Worm (Caenorhabditis elegans) whole organism, L2 larva: ENCODE data around the gene sgca-1.

ENCODE experiments used
- ama-1 ChIP-seq: fragments of 150-350 bp; optimal IDR thresholded peaks from 2 replicates; lab custom pipeline; 2018; ENCODE audit warnings: inconsistent platforms
- blmp-1 ChIP-seq: sonication (generic microtip); optimal IDR thresholded peaks from 2 replicates; lab custom pipeline; 2017; ENCODE audit warnings: missing genetic modification characterization, mild to moderate bottlenecking, missing compliant biosample characterization, antibody characterized with exemption, moderate library complexity; ENCODE audit not compliant: insufficient read depth
- egl-27 ChIP-seq: sonication (generic microtip); optimal IDR thresholded peaks from 3 replicates; lab custom pipeline; 2017; ENCODE audit warnings: missing biosample characterization, missing genetic modification reagents, missing genetic modification characterization
- elt-3 ChIP-seq: sonication (generic microtip); optimal IDR thresholded peaks from 2 replicates; lab custom pipeline; 2017; ENCODE audit warnings: missing biosample characterization, missing genetic modification characterization
- fos-1 ChIP-seq: fragments of 150-350 bp; optimal IDR thresholded peaks from 2 replicates; lab custom pipeline; 2014; ENCODE audit warnings: missing biosample characterization, missing genetic modification characterization
- lin-13 ChIP-seq: fragments of 150-350 bp; optimal IDR thresholded peaks from 2 replicates; lab custom pipeline; 2014; ENCODE audit warnings: missing biosample characterization, missing genetic modification reagents, missing genetic modification characterization
- nhr-12 ChIP-seq: fragments of 150-350 bp; optimal IDR thresholded peaks from 2 replicates; lab custom pipeline; 2014; ENCODE audit warnings: missing biosample characterization, missing genetic modification characterization
- nhr-77 ChIP-seq: fragments of 150-350 bp; optimal IDR thresholded peaks from 2 replicates; lab custom pipeline; 2014; ENCODE audit warnings: missing biosample characterization, missing genetic modification characterization
- peb-1 ChIP-seq: fragments of 150-350 bp; optimal IDR thresholded peaks from 2 replicates; lab custom pipeline; 2014; ENCODE audit warnings: missing biosample characterization, missing genetic modification characterization
- skn-1 ChIP-seq: sonication (generic microtip); optimal IDR thresholded peaks from 2 replicates; lab custom pipeline; 2017; ENCODE audit warnings: missing biosample characterization, missing genetic modification characterization
- snpc-4 ChIP-seq: fragments of 150-350 bp; optimal IDR thresholded peaks from 2 replicates; lab custom pipeline; 2014; ENCODE audit warnings: missing biosample characterization, missing genetic modification characterization
- ztf-11 ChIP-seq: sonication (generic microtip); optimal IDR thresholded peaks from 2 replicates; lab custom pipeline; 2017; ENCODE audit warnings: missing biosample characterization, missing genetic modification characterization
- ztf-4 ChIP-seq: fragments of 150-350 bp; optimal IDR thresholded peaks from 2 replicates; lab custom pipeline; 2014; ENCODE audit warnings: missing biosample characterization, missing genetic modification characterization

DNA sequence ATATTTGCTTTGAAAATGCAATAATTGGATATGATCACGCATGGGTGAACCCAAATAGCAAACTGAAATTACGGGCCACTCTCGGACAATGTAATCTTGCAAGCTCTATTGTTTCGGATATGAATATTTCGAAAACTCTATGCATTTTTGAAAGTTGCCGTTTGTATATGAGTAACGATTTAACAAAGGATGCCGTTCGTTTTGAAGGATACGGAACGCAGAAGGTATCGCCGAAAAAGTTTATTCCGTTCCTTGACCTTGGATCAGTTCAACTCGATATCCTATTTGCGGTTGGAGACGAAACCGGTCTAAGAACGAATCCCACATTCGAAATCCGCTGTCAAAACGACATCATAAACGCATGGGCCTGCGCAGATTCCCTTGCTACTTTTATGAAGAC is 23.7 kb upstream of the sgca-1 start:
- TF ChIP-seq elt-3 (tag; lab: Kevin White, UChicago): no peak
- TF ChIP-seq ama-1 (lab: Kevin White, UChicago): no peak
- TF ChIP-seq ztf-11: no peak
- no peak for TF ChIP-seq blmp-1 (tag; lab: Kevin White, UChicago)
- TF ChIP-seq snpc-4: no peak
- no peak for TF ChIP-seq egl-27 (tag; lab: Kevin White, UChicago)
- no peak for TF ChIP-seq nhr-77 (tag; lab: Kevin White, UChicago)
- TF ChIP-seq skn-1: no peak
- TF ChIP-seq fos-1 (tag; lab: Kevin White, UChicago): no peak
- TF ChIP-seq lin-13 (GFP tag; lab: Kevin White, UChicago): no peak
- TF ChIP-seq nhr-12: no peak
- no peak for TF ChIP-seq peb-1 (tag; lab: Kevin White, UChicago)
- no peak for TF ChIP-seq ztf-4 (tag; lab: Kevin White, UChicago)
